In genomic region chr2L:845341-846004, dm6 we compare ENCODE assay signal across 1 fruit fly cellular context.
TF ChIP-seq lines count a peak whose summit lies in the region.

No protein-coding gene starts in this region.

TF ChIP-seq in whole organism, embryonic, 481 proteins besides CTCF, POLR2A, EP300 and RAD21 (continued from another document and continues in another):
- TF ChIP-seq CG1602 (GFP tag; optimal IDR thresholded peaks at IDR 0.05; lab: Kevin White, UChicago) (peak; percentile 75), CG6791 (GFP tag; IDR thresholded peaks at IDR 0.05; lab: Robert Waterston, UW; ENCODE audit: partially characterized antibody) (no peak), CG3838 (GFP tag; optimal IDR thresholded peaks at IDR 0.05; lab: Kevin White, UChicago) (peak; percentile 50), Fer3 (tag; optimal IDR thresholded peaks at IDR 0.05; lab: Kevin White, UChicago) (peak; percentile 91), HLH54F (GFP tag; optimal IDR thresholded peaks at IDR 0.05; lab: Kevin White, UChicago) (peak; percentile 82), CG13287 (GFP tag; IDR thresholded peaks at IDR 0.05; lab: Robert Waterston, UW; ENCODE audit: partially characterized antibody) (no peak), vvl (GFP tag; IDR thresholded peaks at IDR 0.05; lab: Robert Waterston, UW) (peak; percentile 95), chinmo (GFP tag; IDR thresholded peaks at IDR 0.05; lab: Robert Waterston, UW; ENCODE audit: partially characterized antibody) (peak; percentile 83; the same call in 3 of the 4 replicates), CG14860 (GFP tag; IDR thresholded peaks at IDR 0.05; lab: Robert Waterston, UW; ENCODE audit: partially characterized antibody) (no peak), CG7556 (GFP tag; optimal IDR thresholded peaks at IDR 0.05; lab: Kevin White, UChicago) (peak; percentile 82), H15 (GFP tag; IDR thresholded peaks at IDR 0.05; lab: Robert Waterston, UW) (peak; percentile 87), hth (optimal IDR thresholded peaks at IDR 0.05; lab: Kevin White, UChicago) (no peak), CG11560 (tag; IDR thresholded peaks at IDR 0.05; lab: Robert Waterston, UW) (peak; percentile 78), CG1529 (GFP tag; optimal IDR thresholded peaks at IDR 0.05; lab: Kevin White, UChicago) (peak; percentile 79), CG1233 (GFP tag; optimal IDR thresholded peaks at IDR 0.05; lab: Kevin White, UChicago) (peak; percentile 72), sr (GFP tag; IDR thresholded peaks at IDR 0.05; lab: Robert Waterston, UW) (peak; percentile 100), Ada2b (GFP tag; IDR thresholded peaks at IDR 0.05; lab: Robert Waterston, UW) (peak; percentile 88), ATbp (GFP tag; optimal IDR thresholded peaks at IDR 0.05; lab: Kevin White, UChicago) (peak; percentile 87), cad (GFP tag; optimal IDR thresholded peaks at IDR 0.05; lab: Kevin White, UChicago) (no peak), slp2 (GFP tag; optimal IDR thresholded peaks at IDR 0.05; lab: Kevin White, UChicago) (peak; percentile 85), CG1647 (GFP tag; optimal IDR thresholded peaks at IDR 0.05; lab: Kevin White, UChicago) (peak; percentile 88), CG9215 (GFP tag; IDR thresholded peaks at IDR 0.05; lab: Robert Waterston, UW) (peak; percentile 72), Sox100B (GFP tag; optimal IDR thresholded peaks at IDR 0.05; lab: Kevin White, UChicago) (peak; percentile 73), br (optimal IDR thresholded peaks at IDR 0.05; lab: Kevin White, UChicago) (no peak), Gsc (GFP tag; IDR thresholded peaks at IDR 0.05; lab: Robert Waterston, UW) (peak; percentile 63), oc (tag; optimal IDR thresholded peaks at IDR 0.05; lab: Kevin White, UChicago) (peak; percentile 86), CG30403 (GFP tag; optimal IDR thresholded peaks at IDR 0.05; lab: Kevin White, UChicago) (peak; percentile 84), CG17568 (GFP tag; optimal IDR thresholded peaks at IDR 0.05; lab: Kevin White, UChicago) (peak; percentile 84), CG12744 (GFP tag; optimal IDR thresholded peaks at IDR 0.05; lab: Kevin White, UChicago) (peak; percentile 78), Stat92E (GFP tag; optimal IDR thresholded peaks at IDR 0.05; lab: Kevin White, UChicago) (no peak), ro (GFP tag; IDR thresholded peaks at IDR 0.05; lab: Robert Waterston, UW) (peak; percentile 78), Dfd (GFP tag; optimal IDR thresholded peaks at IDR 0.05; lab: Kevin White, UChicago) (no peak), bowl (GFP tag; IDR thresholded peaks at IDR 0.05; lab: Robert Waterston, UW) (peak; percentile 66; the same call in 1 of the 2 replicates), CG33557 (GFP tag; optimal IDR thresholded peaks at IDR 0.05; lab: Kevin White, UChicago) (no peak), Sry-δ (GFP tag; optimal IDR thresholded peaks at IDR 0.05; lab: Kevin White, UChicago) (peak; percentile 49), Ets97D (GFP tag; optimal IDR thresholded peaks at IDR 0.05; lab: Kevin White, UChicago) (peak; percentile 59), nerfin-1 (tag; optimal IDR thresholded peaks at IDR 0.05; lab: Kevin White, UChicago) (peak; percentile 71), slou (GFP tag; optimal IDR thresholded peaks at IDR 0.05; lab: Kevin White, UChicago) (peak; percentile 44), rib (GFP tag; IDR thresholded peaks at IDR 0.05; lab: Robert Waterston, UW) (peak; percentile 76), CG4617 (GFP tag; optimal IDR thresholded peaks at IDR 0.05; lab: Kevin White, UChicago; ENCODE audit: borderline replicate concordance) (peak; percentile 38), Antp (GFP tag; optimal IDR thresholded peaks at IDR 0.05; lab: Kevin White, UChicago) (peak; percentile 92), Lpt (GFP tag; optimal IDR thresholded peaks at IDR 0.05; lab: Kevin White, UChicago) (no peak), CG9876 (GFP tag; optimal IDR thresholded peaks at IDR 0.05; lab: Kevin White, UChicago) (peak; percentile 72), exex (tag; optimal IDR thresholded peaks at IDR 0.05; lab: Kevin White, UChicago) (peak; percentile 64), ac (GFP tag; optimal IDR thresholded peaks at IDR 0.05; lab: Kevin White, UChicago) (no peak), row (GFP tag; IDR thresholded peaks at IDR 0.05; lab: Robert Waterston, UW) (peak; percentile 93), CG6272 (GFP tag; IDR thresholded peaks at IDR 0.05; lab: Robert Waterston, UW) (peak; percentile 80), CG12104 (GFP tag; optimal IDR thresholded peaks at IDR 0.05; lab: Kevin White, UChicago) (peak; percentile 64), pb (GFP tag; optimal IDR thresholded peaks at IDR 0.05; lab: Kevin White, UChicago) (peak; percentile 87), bcd (GFP tag; optimal IDR thresholded peaks at IDR 0.05; lab: Kevin White, UChicago) (peak; percentile 86), Fer1 (GFP tag; optimal IDR thresholded peaks at IDR 0.05; lab: Kevin White, UChicago) (peak; percentile 90), CG4328 (GFP tag; optimal IDR thresholded peaks at IDR 0.05; lab: Kevin White, UChicago) (peak; percentile 73), zfh2 (GFP tag; optimal IDR thresholded peaks at IDR 0.05; lab: Kevin White, UChicago) (peak; percentile 85), esg (GFP tag; conservative IDR thresholded peaks at IDR 0.05; lab: Robert Waterston, UW) (peak; percentile 82), ind (GFP tag; optimal IDR thresholded peaks at IDR 0.05; lab: Kevin White, UChicago) (peak; percentile 89), Jarid2 (GFP tag; optimal IDR thresholded peaks at IDR 0.05; lab: Kevin White, UChicago) (no peak), CG4424 (GFP tag; optimal IDR thresholded peaks at IDR 0.05; lab: Kevin White, UChicago) (peak; percentile 78), Blimp-1 (GFP tag; optimal IDR thresholded peaks at IDR 0.05; lab: Kevin White, UChicago) (peak; percentile 86), CG7928 (GFP tag; optimal IDR thresholded peaks at IDR 0.05; lab: Kevin White, UChicago) (peak; percentile 52), CG14710 (tag; optimal IDR thresholded peaks at IDR 0.05; lab: Kevin White, UChicago) (peak; percentile 55), danr (GFP tag; IDR thresholded peaks at IDR 0.05; lab: Robert Waterston, UW) (peak; percentile 73; the same call in 1 of the 2 replicates), NfI (GFP tag; optimal IDR thresholded peaks at IDR 0.05; lab: Kevin White, UChicago) (peak; percentile 92), BtbVII (GFP tag; optimal IDR thresholded peaks at IDR 0.05; lab: Kevin White, UChicago) (peak; percentile 75), sc (optimal IDR thresholded peaks at IDR 0.05; lab: Kevin White, UChicago) (no peak), sc (GFP tag; optimal IDR thresholded peaks at IDR 0.05; lab: Kevin White, UChicago) (peak; percentile 62), C15 (GFP tag; IDR thresholded peaks at IDR 0.05; lab: Robert Waterston, UW) (peak; percentile 84), lilli (GFP tag; optimal IDR thresholded peaks at IDR 0.05; lab: Kevin White, UChicago) (peak; percentile 88), fru (optimal IDR thresholded peaks at IDR 0.05; lab: Kevin White, UChicago) (no peak), CG33213 (GFP tag; optimal IDR thresholded peaks at IDR 0.05; lab: Kevin White, UChicago) (peak; percentile 83), CG3163 (GFP tag; optimal IDR thresholded peaks at IDR 0.05; lab: Kevin White, UChicago) (peak; percentile 86), toy (GFP tag; IDR thresholded peaks at IDR 0.05; lab: Robert Waterston, UW) (no peak; the same call in 1 of the 2 replicates), CG2129 (GFP tag; IDR thresholded peaks at IDR 0.05; lab: Robert Waterston, UW; ENCODE audit: partially characterized antibody) (no peak), jigr1 (GFP tag; IDR thresholded peaks at IDR 0.05; lab: Robert Waterston, UW) (peak; percentile 62; the same call in 2 of the 3 replicates), Trl (optimal IDR thresholded peaks at IDR 0.05; lab: Kevin White, UChicago) (peak; percentile 22 to 50), Trl (GFP tag; optimal IDR thresholded peaks at IDR 0.05; lab: Kevin White, UChicago) (peak; percentile 86), Mrtf (GFP tag; IDR thresholded peaks at IDR 0.05; lab: Robert Waterston, UW) (peak; percentile 91), Nf-YC (tag; optimal IDR thresholded peaks at IDR 0.05; lab: Kevin White, UChicago) (peak; percentile 77), D (optimal IDR thresholded peaks at IDR 0.05; lab: Kevin White, UChicago) (no peak), D (GFP tag; optimal IDR thresholded peaks at IDR 0.05; lab: Kevin White, UChicago) (peak; percentile 82), pan (optimal IDR thresholded peaks at IDR 0.05; lab: Kevin White, UChicago) (no peak), pan (GFP tag; optimal IDR thresholded peaks at IDR 0.05 in 1 of 2, IDR thresholded peaks at IDR 0.05 in 1 of 2) (peak in 1 of 2 experiments; percentile 92), Dp (GFP tag; optimal IDR thresholded peaks at IDR 0.05; lab: Kevin White, UChicago) (no peak), Neu2 (GFP tag; optimal IDR thresholded peaks at IDR 0.05; lab: Kevin White, UChicago; ENCODE audit: borderline replicate concordance) (no peak), lmd (GFP tag; IDR thresholded peaks at IDR 0.05; lab: Robert Waterston, UW) (peak; percentile 93), CG18262 (tag; optimal IDR thresholded peaks at IDR 0.05; lab: Kevin White, UChicago) (peak; percentile 80), CG11398 (GFP tag; optimal IDR thresholded peaks at IDR 0.05; lab: Kevin White, UChicago) (peak; percentile 71), CG4730 (GFP tag; IDR thresholded peaks at IDR 0.05; lab: Robert Waterston, UW) (peak; percentile 85), prd (optimal IDR thresholded peaks at IDR 0.05; lab: Kevin White, UChicago) (no peak), prd (GFP tag; IDR thresholded peaks at IDR 0.05; lab: Robert Waterston, UW) (peak; percentile 91), mirr (GFP tag; optimal IDR thresholded peaks at IDR 0.05; lab: Kevin White, UChicago) (peak; percentile 74), Hmx (GFP tag; optimal IDR thresholded peaks at IDR 0.05; lab: Kevin White, UChicago) (no peak), corto (GFP tag; optimal IDR thresholded peaks at IDR 0.05; lab: Kevin White, UChicago) (no peak), pnt (GFP tag; optimal IDR thresholded peaks at IDR 0.05; lab: Kevin White, UChicago) (peak; percentile 88), CG3281 (GFP tag; optimal IDR thresholded peaks at IDR 0.05; lab: Kevin White, UChicago) (peak; percentile 87), MBD-R2 (GFP tag; IDR thresholded peaks at IDR 0.05; lab: Robert Waterston, UW) (peak; percentile 68), Nf-YA (GFP tag; IDR thresholded peaks at IDR 0.05; lab: Robert Waterston, UW) (peak; percentile 87), da (GFP tag; optimal IDR thresholded peaks at IDR 0.05; lab: Kevin White, UChicago) (peak; percentile 62), zen (tag; optimal IDR thresholded peaks at IDR 0.05; lab: Kevin White, UChicago) (peak; percentile 28), Mes4 (GFP tag; optimal IDR thresholded peaks at IDR 0.05; lab: Kevin White, UChicago) (peak; percentile 77), klu (GFP tag; IDR thresholded peaks at IDR 0.05; lab: Robert Waterston, UW) (peak; percentile 69), CG12391 (tag; optimal IDR thresholded peaks at IDR 0.05; lab: Kevin White, UChicago) (peak; percentile 84), CG4404 (GFP tag; IDR thresholded peaks at IDR 0.05; lab: Robert Waterston, UW) (peak; percentile 64), CG16779 (GFP tag; IDR thresholded peaks at IDR 0.05; lab: Robert Waterston, UW) (peak; percentile 87), cg (GFP tag; optimal IDR thresholded peaks at IDR 0.05; lab: Kevin White, UChicago) (no peak), CG10274 (GFP tag; optimal IDR thresholded peaks at IDR 0.05; lab: Kevin White, UChicago) (peak; percentile 68), CG7839 (tag; optimal IDR thresholded peaks at IDR 0.05; lab: Kevin White, UChicago) (peak; percentile 90), CG9817 (tag; optimal IDR thresholded peaks at IDR 0.05; lab: Kevin White, UChicago) (peak; percentile 88), salm (tag; optimal IDR thresholded peaks at IDR 0.05; lab: Kevin White, UChicago) (peak; percentile 59), CG8924 (tag; optimal IDR thresholded peaks at IDR 0.05; lab: Kevin White, UChicago) (peak; percentile 87), gsb (GFP tag; IDR thresholded peaks at IDR 0.05; lab: Robert Waterston, UW) (peak; percentile 82), Atf3 (GFP tag; optimal IDR thresholded peaks at IDR 0.05; lab: Kevin White, UChicago) (peak; percentile 81), CG15011 (GFP tag; optimal IDR thresholded peaks at IDR 0.05; lab: Kevin White, UChicago) (peak; percentile 59), Camta (GFP tag; optimal IDR thresholded peaks at IDR 0.05; lab: Kevin White, UChicago) (peak; percentile 81), CG10431 (GFP tag; optimal IDR thresholded peaks at IDR 0.05; lab: Kevin White, UChicago) (peak; percentile 40), odd (GFP tag; optimal IDR thresholded peaks at IDR 0.05; lab: Kevin White, UChicago) (peak; percentile 78), ERR (GFP tag; optimal IDR thresholded peaks at IDR 0.05; lab: Kevin White, UChicago) (peak; percentile 85), az2 (GFP tag; optimal IDR thresholded peaks at IDR 0.05; lab: Kevin White, UChicago) (peak; percentile 86), unpg (GFP tag; optimal IDR thresholded peaks at IDR 0.05; lab: Kevin White, UChicago) (peak; percentile 89), CG3065 (GFP tag; optimal IDR thresholded peaks at IDR 0.05; lab: Kevin White, UChicago) (peak; percentile 69), CG31365 (tag; optimal IDR thresholded peaks at IDR 0.05; lab: Kevin White, UChicago) (peak; percentile 76), Gug (GFP tag; IDR thresholded peaks at IDR 0.05; lab: Robert Waterston, UW) (peak; percentile 88; the same call in 3 of the 4 replicates), ems (GFP tag; optimal IDR thresholded peaks at IDR 0.05; lab: Kevin White, UChicago) (peak; percentile 79), CG1792 (GFP tag; optimal IDR thresholded peaks at IDR 0.05; lab: Kevin White, UChicago) (peak; percentile 87), tgo (GFP tag; IDR thresholded peaks at IDR 0.05; lab: Robert Waterston, UW) (peak; percentile 84), fu2 (GFP tag; optimal IDR thresholded peaks at IDR 0.05; lab: Kevin White, UChicago) (peak; percentile 80), cas (GFP tag; IDR thresholded peaks at IDR 0.05; lab: Robert Waterston, UW) (peak; percentile 79), BEAF-32 (GFP tag; optimal IDR thresholded peaks at IDR 0.05; lab: Kevin White, UChicago) (no peak), kay (GFP tag; optimal IDR thresholded peaks at IDR 0.05; lab: Kevin White, UChicago) (peak; percentile 65), CkIIα-i1 (GFP tag; IDR thresholded peaks at IDR 0.05; lab: Robert Waterston, UW) (0 out of 2 replicates have a peak, but pooled peaks have one; percentile 33), Abd-B (GFP tag; optimal IDR thresholded peaks at IDR 0.05; lab: Kevin White, UChicago) (peak; percentile 78), MESR4 (GFP tag; optimal IDR thresholded peaks at IDR 0.05; lab: Kevin White, UChicago) (peak; percentile 33)
